Fruit fly (Drosophila melanogaster) whole organism, embryonic: ENCODE results near the gene Hel25E.

ENCODE experiments used
- CG14710 ChIP-seq: fragments of 200-800 bp; sonication (Bioruptor generic); optimal IDR thresholded peaks from 3 replicates; lab custom pipeline; 2019; ENCODE audit warnings: missing biosample characterization, mild to moderate bottlenecking, missing genetic modification characterization, moderate library complexity
- CG15601 ChIP-seq: fragments of 200-800 bp; sonication (Bioruptor generic); optimal IDR thresholded peaks from 3 replicates; lab custom pipeline; 2019; ENCODE audit warnings: missing biosample characterization, mild to moderate bottlenecking, missing genetic modification characterization, moderate library complexity
- CG15696 ChIP-seq: fragments of 200-800 bp; sonication (Bioruptor generic); optimal IDR thresholded peaks from 2 replicates; lab custom pipeline; 2019; ENCODE audit warnings: missing biosample characterization, mild to moderate bottlenecking, missing genetic modification characterization, moderate library complexity
- CG16863 ChIP-seq: fragments of 200-800 bp; sonication (Bioruptor generic); optimal IDR thresholded peaks from 3 replicates; lab custom pipeline; 2016; ENCODE audit warnings: missing biosample characterization, missing genetic modification characterization
- CG17568 ChIP-seq: fragments of 200-800 bp; sonication (Bioruptor generic); optimal IDR thresholded peaks from 2 replicates; lab custom pipeline; 2018; ENCODE audit warnings: missing biosample characterization, mild to moderate bottlenecking, missing genetic modification characterization, moderate library complexity
- CG18262 ChIP-seq: fragments of 200-800 bp; optimal IDR thresholded peaks from 3 replicates; lab custom pipeline; 2019; ENCODE audit warnings: missing biosample characterization, mild to moderate bottlenecking, missing genetic modification characterization, moderate library complexity
- CG33213 ChIP-seq: fragments of 200-800 bp; sonication (Bioruptor generic); optimal IDR thresholded peaks from 3 replicates; lab custom pipeline; 2016; ENCODE audit warnings: missing biosample characterization, missing genetic modification characterization
- CG7556 ChIP-seq: fragments of 200-800 bp; sonication (Bioruptor generic); optimal IDR thresholded peaks from 2 replicates; lab custom pipeline; 2017; ENCODE audit warnings: missing biosample characterization, mild to moderate bottlenecking, missing genetic modification characterization
- CG7839 ChIP-seq: fragments of 200-800 bp; sonication (Bioruptor generic); optimal IDR thresholded peaks from 3 replicates; lab custom pipeline; 2018; ENCODE audit warnings: missing biosample characterization, mild to moderate bottlenecking, missing genetic modification characterization, moderate library complexity
- CG7963 ChIP-seq: fragments of 200-800 bp; sonication (Bioruptor generic); IDR thresholded peaks from 3 replicates; pipeline ENCODE4 v1.3.6; 2022; ENCODE audit warnings: missing biosample characterization, missing genetic modification characterization; ENCODE audit not compliant: partially characterized antibody
- CG8388 ChIP-seq: fragments of 200-800 bp; sonication (Bioruptor generic); optimal IDR thresholded peaks from 2 replicates; lab custom pipeline; 2019; ENCODE audit warnings: missing biosample characterization, mild to moderate bottlenecking, missing genetic modification characterization, moderate library complexity
- CrebB ChIP-seq: fragments of 200-800 bp; sonication (Bioruptor generic); optimal IDR thresholded peaks from 3 replicates; lab custom pipeline; 2018; ENCODE audit warnings: missing biosample characterization, mild to moderate bottlenecking, missing genetic modification characterization
- Gug ChIP-seq: fragments of 200-800 bp; sonication (Bioruptor generic); IDR thresholded peaks from 4 replicates; pipeline ENCODE4 v1.3.6; 2022; ENCODE audit warnings: missing biosample characterization, missing genetic modification characterization
- MESR4 ChIP-seq: fragments of 200-800 bp; sonication (Bioruptor generic); optimal IDR thresholded peaks from 2 replicates; lab custom pipeline; 2018; ENCODE audit warnings: missing biosample characterization, mild to moderate bottlenecking, missing genetic modification characterization, moderate library complexity
- Mes4 ChIP-seq: fragments of 200-800 bp; sonication (Bioruptor generic); optimal IDR thresholded peaks from 2 replicates; lab custom pipeline; 2016; ENCODE audit warnings: missing biosample characterization, missing genetic modification characterization
- Nf-YA ChIP-seq: fragments of 200-800 bp; sonication (Bioruptor generic); IDR thresholded peaks from 2 replicates; pipeline ENCODE4 v1.3.6; 2022; ENCODE audit warnings: missing biosample characterization, missing genetic modification characterization
- Nf-YB ChIP-seq: fragments of 200-800 bp; sonication (Bioruptor generic); optimal IDR thresholded peaks from 3 replicates; lab custom pipeline; 2019; ENCODE audit warnings: missing biosample characterization, mild to moderate bottlenecking, missing genetic modification characterization, moderate library complexity
- Nf-YC ChIP-seq: fragments of 200-800 bp; optimal IDR thresholded peaks from 3 replicates; lab custom pipeline; 2019; ENCODE audit warnings: missing biosample characterization, mild to moderate bottlenecking, missing genetic modification characterization, moderate library complexity
- Oli ChIP-seq: fragments of 200-800 bp; sonication (Bioruptor generic); optimal IDR thresholded peaks from 2 replicates; lab custom pipeline; 2018; ENCODE audit warnings: missing biosample characterization, mild to moderate bottlenecking, missing genetic modification characterization, moderate library complexity
- Ptx1 ChIP-seq: fragments of 200-800 bp; sonication (Bioruptor generic); IDR thresholded peaks from 2 replicates; pipeline ENCODE4 v1.3.6; 2022; ENCODE audit warnings: missing biosample characterization, missing genetic modification characterization
- Sox100B ChIP-seq: fragments of 200-800 bp; sonication (Bioruptor generic); optimal IDR thresholded peaks from 3 replicates; lab custom pipeline; 2018; ENCODE audit warnings: missing biosample characterization, mild to moderate bottlenecking, missing genetic modification characterization
- Spps ChIP-seq: fragments of 200-800 bp; sonication (Bioruptor generic); optimal IDR thresholded peaks from 2 replicates; lab custom pipeline; 2018; ENCODE audit warnings: missing biosample characterization, mild to moderate bottlenecking, missing genetic modification characterization
- Sry-β ChIP-seq: fragments of 200-800 bp; sonication (Bioruptor generic); optimal IDR thresholded peaks from 2 replicates; lab custom pipeline; 2018; ENCODE audit warnings: missing biosample characterization, mild to moderate bottlenecking, missing genetic modification characterization, moderate library complexity
- abd-A ChIP-seq: fragments of 200-800 bp; sonication (Bioruptor generic); optimal IDR thresholded peaks from 3 replicates; lab custom pipeline; 2019; ENCODE audit warnings: missing biosample characterization, mild to moderate bottlenecking, missing genetic modification characterization, moderate library complexity
- btn ChIP-seq: fragments of 200-800 bp; sonication (Bioruptor generic); optimal IDR thresholded peaks from 2 replicates; lab custom pipeline; 2016; ENCODE audit warnings: missing biosample characterization, missing genetic modification characterization
- cg ChIP-seq: fragments of 200-800 bp; sonication (Bioruptor generic); optimal IDR thresholded peaks from 3 replicates; lab custom pipeline; 2019; ENCODE audit warnings: missing biosample characterization, mild to moderate bottlenecking, missing genetic modification characterization, moderate library complexity
- corto ChIP-seq: fragments of 200-800 bp; sonication (Bioruptor generic); optimal IDR thresholded peaks from 2 replicates; lab custom pipeline; 2016; ENCODE audit warnings: missing biosample characterization, mild to moderate bottlenecking, missing genetic modification characterization, moderate library complexity
- disco-r ChIP-seq: fragments of 200-800 bp; sonication (Bioruptor generic); optimal IDR thresholded peaks from 2 replicates; lab custom pipeline; 2016; ENCODE audit warnings: missing biosample characterization, missing genetic modification characterization
- emc ChIP-seq: fragments of 200-800 bp; sonication (Bioruptor generic); optimal IDR thresholded peaks from 2 replicates; lab custom pipeline; 2016; ENCODE audit warnings: missing biosample characterization, missing genetic modification characterization
- ems ChIP-seq: fragments of 200-800 bp; sonication (Bioruptor generic); optimal IDR thresholded peaks from 3 replicates; lab custom pipeline; 2016; ENCODE audit warnings: missing biosample characterization, missing genetic modification characterization
- ewg ChIP-seq: fragments of 200-800 bp; sonication (Bioruptor generic); optimal IDR thresholded peaks from 3 replicates; lab custom pipeline; 2017; ENCODE audit warnings: mild to moderate bottlenecking, missing biosample characterization, missing genetic modification reagents, missing genetic modification characterization
- gem ChIP-seq: fragments of 200-800 bp; sonication (Bioruptor generic); optimal IDR thresholded peaks from 2 replicates; lab custom pipeline; 2019; ENCODE audit warnings: missing biosample characterization, mild to moderate bottlenecking, missing genetic modification characterization, moderate library complexity
- gfzf ChIP-seq: fragments of 200-800 bp; sonication (Bioruptor generic); optimal IDR thresholded peaks from 2 replicates; lab custom pipeline; 2016; ENCODE audit warnings: missing biosample characterization, mild to moderate bottlenecking, missing genetic modification characterization, moderate library complexity
- gro ChIP-seq: fragments of 200-800 bp; sonication (Bioruptor generic); optimal IDR thresholded peaks from 2 replicates; lab custom pipeline; 2016; ENCODE audit warnings: missing biosample characterization, missing genetic modification characterization
- gsb-n ChIP-seq: fragments of 200-800 bp; sonication (Bioruptor generic); optimal IDR thresholded peaks from 3 replicates; lab custom pipeline; 2018; ENCODE audit warnings: missing biosample characterization, mild to moderate bottlenecking, missing genetic modification characterization
- hth ChIP-seq: fragments of >200 bp; optimal IDR thresholded peaks from 2 replicates; lab custom pipeline; 2017; ENCODE audit warnings: inconsistent platforms
- p53 ChIP-seq: fragments of 200-800 bp; sonication (Bioruptor generic); optimal IDR thresholded peaks from 2 replicates; lab custom pipeline; 2016; ENCODE audit warnings: missing biosample characterization, missing genetic modification characterization
- pzg ChIP-seq: fragments of 200-800 bp; sonication (Bioruptor generic); optimal IDR thresholded peaks from 3 replicates; lab custom pipeline; 2018; ENCODE audit warnings: missing biosample characterization, mild to moderate bottlenecking, missing genetic modification characterization, moderate library complexity
- sens ChIP-seq: fragments of 200-800 bp; sonication (Bioruptor generic); peaks from one replicate; lab custom pipeline; 2016; ENCODE audit warnings: missing biosample characterization, missing genetic modification characterization
- sisA ChIP-seq: fragments of 200-800 bp; sonication (Bioruptor generic); IDR thresholded peaks from 2 replicates; pipeline ENCODE4 v1.3.6; 2022; ENCODE audit warnings: missing biosample characterization, missing genetic modification characterization
- sqz ChIP-seq: fragments of 200-800 bp; sonication (Bioruptor generic); optimal IDR thresholded peaks from 3 replicates; lab custom pipeline; 2018; ENCODE audit warnings: missing biosample characterization, mild to moderate bottlenecking, missing genetic modification characterization
- sr ChIP-seq: fragments of 200-800 bp; sonication (Bioruptor generic); IDR thresholded peaks from 3 replicates; pipeline ENCODE4 v1.3.6; 2022; ENCODE audit warnings: missing biosample characterization, missing genetic modification characterization
- trh ChIP-seq: fragments of 200-800 bp; sonication (Bioruptor generic); optimal IDR thresholded peaks from 2 replicates; lab custom pipeline; 2016; ENCODE audit warnings: missing biosample characterization, missing genetic modification characterization
- vvl ChIP-seq: fragments of 200-800 bp; sonication (Bioruptor generic); IDR thresholded peaks from 2 replicates; pipeline ENCODE4 v1.3.6; 2022; ENCODE audit warnings: missing biosample characterization, missing genetic modification characterization
- z ChIP-seq: fragments of 200-800 bp; sonication (Bioruptor generic); IDR thresholded peaks from 3 replicates; pipeline ENCODE4 v1.3.6; 2022; ENCODE audit warnings: missing biosample characterization, missing genetic modification characterization
- zen ChIP-seq: fragments of 200-800 bp; sonication (Bioruptor generic); optimal IDR thresholded peaks from 3 replicates; lab custom pipeline; 2018; ENCODE audit warnings: missing biosample characterization, mild to moderate bottlenecking, missing genetic modification characterization, moderate library complexity

The Hel25E gene

DNA sequence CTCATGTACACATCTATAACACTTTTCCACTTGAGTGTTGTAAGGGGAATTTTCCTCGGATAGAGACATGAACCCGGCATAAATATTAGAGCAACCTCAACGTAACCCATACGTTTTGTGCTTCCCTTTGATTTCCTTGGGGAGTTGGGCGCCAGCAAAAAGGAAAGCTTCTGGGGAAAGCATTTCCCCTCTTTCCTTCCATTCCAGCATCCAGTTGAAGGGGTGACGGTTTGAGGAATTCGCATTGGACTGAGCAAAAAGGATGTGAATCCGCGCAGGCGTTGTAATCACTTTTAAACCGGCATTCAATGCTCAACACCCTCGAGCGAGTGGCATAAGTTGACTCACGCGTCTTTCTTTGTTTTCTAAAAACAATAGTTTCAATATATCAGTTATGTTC lies 27.2 kb downstream of the Hel25E start:
- TF ChIP-seq Nf-YB (GFP tag; lab: Kevin White, UChicago) (peak; percentile 43), abd-A (tag; lab: Kevin White, UChicago) (peak; percentile 73), Gug (GFP tag; lab: Robert Waterston, UW) (no peak), ewg (peak; percentile 61), z (GFP tag; lab: Robert Waterston, UW) (peak; percentile 54; the same call in 1 of the 3 replicates), Nf-YC (tag; lab: Kevin White, UChicago) (peak; percentile 74), CG7839 (tag; lab: Kevin White, UChicago) (no peak), CG16863 (GFP tag; lab: Kevin White, UChicago) (no peak), pzg (GFP tag; lab: Kevin White, UChicago) (no peak)

DNA sequence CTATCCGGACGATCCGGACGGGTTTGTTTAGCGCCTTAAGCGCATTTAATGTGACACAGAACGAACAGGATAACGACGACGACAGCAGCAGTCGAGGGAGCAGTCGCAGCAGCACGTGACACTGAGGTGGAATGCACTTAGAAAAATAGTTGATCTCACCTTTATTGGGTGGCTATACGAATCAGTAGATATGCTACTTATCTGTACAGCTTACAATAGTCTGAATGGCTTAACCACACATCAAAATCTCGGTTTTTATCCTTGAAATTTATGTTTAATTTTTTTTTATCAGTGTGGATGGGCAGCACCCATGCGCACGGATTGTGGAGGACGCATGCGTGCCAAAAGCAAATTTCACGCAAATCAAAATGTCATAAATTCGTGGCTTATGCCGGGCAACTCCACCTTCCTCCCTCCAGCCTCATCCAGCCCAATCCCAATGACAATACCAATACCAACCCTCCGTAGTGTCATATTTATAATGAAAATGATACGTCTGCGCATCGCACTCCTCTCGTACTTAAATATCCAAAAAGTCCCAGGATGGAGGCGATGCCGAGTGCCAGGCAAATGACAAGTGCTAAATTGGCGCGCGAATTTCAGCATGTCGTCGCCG lies 34.2 kb downstream of the Hel25E start:
- TF ChIP-seq gsb-n (tag; lab: Kevin White, UChicago): peak; percentile 38
- 0 out of 2 replicates have a peak, but pooled peaks have one; percentile 20 for TF ChIP-seq sisA (GFP tag; lab: Robert Waterston, UW)
- no peak for TF ChIP-seq corto (GFP tag; lab: Kevin White, UChicago)
- peak; percentile 60 for TF ChIP-seq Nf-YB (GFP tag; lab: Kevin White, UChicago)
- no peak for TF ChIP-seq Spps (tag; lab: Kevin White, UChicago)
- no peak for TF ChIP-seq hth (lab: Kevin White, UChicago)
- TF ChIP-seq gro (GFP tag; lab: Kevin White, UChicago): no peak
- TF ChIP-seq CG15601: no peak
- no peak for TF ChIP-seq Sox100B (GFP tag; lab: Kevin White, UChicago)
- 0 out of 2 replicates have a peak, but pooled peaks have one; percentile 12 for TF ChIP-seq Ptx1 (GFP tag; lab: Robert Waterston, UW)
- TF ChIP-seq CG7556 (GFP tag; lab: Kevin White, UChicago): no peak
- TF ChIP-seq trh (GFP tag; lab: Kevin White, UChicago): no peak
- TF ChIP-seq Nf-YC (tag; lab: Kevin White, UChicago): peak; percentile 59
- TF ChIP-seq ewg: peak; percentile 30
- TF ChIP-seq CG17568 (GFP tag; lab: Kevin White, UChicago): no peak
- peak; percentile 69 for TF ChIP-seq sens (GFP tag; lab: Kevin White, UChicago)

DNA sequence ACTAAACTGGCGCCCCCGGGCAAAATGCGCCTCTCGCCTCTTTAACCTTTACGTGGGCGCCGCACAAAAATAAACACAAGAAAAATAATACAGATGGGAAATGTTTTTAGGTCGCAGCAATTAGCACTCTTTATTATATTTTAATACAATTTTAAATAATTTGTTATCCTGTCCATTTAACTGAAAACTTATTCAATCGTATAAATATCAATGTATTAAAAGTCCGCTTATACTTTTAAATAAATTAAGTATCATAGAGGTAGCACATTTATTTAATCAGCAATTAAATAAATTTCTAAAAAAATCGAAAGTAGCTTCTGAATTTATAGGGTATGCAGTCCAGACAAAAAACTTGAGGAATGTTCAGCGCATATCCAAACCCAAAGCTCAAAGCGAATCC lies 35.0 kb downstream of the Hel25E start:
- TF ChIP-seq CG18262 (no peak), sr (GFP tag; lab: Robert Waterston, UW) (no peak), ems (GFP tag; lab: Kevin White, UChicago) (no peak), vvl (GFP tag; lab: Robert Waterston, UW) (no peak), emc (no peak), MESR4 (GFP tag; lab: Kevin White, UChicago) (no peak)

DNA sequence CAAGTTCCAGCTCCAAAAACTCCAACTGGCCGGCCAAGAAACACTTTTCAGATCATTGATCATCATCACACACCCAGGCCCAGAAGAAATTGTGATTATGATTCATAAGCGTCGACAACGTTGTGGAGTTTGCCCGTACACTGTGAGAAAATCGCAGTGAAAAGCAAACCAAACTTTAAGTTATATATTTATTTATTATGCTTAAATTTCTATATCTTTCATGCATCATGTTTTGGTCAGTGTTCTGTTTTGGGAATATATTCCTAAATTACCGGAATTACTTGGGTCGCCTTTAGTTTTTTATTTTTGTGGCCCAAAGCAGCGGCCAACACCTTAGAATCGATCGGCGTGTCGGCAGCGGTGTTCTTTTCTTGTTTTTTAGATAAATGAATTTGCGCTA lies 37.0 kb downstream of the Hel25E start:
- TF ChIP-seq zen (tag; lab: Kevin White, UChicago) (no peak), CG15696 (tag; lab: Kevin White, UChicago) (no peak), CG33213 (GFP tag; lab: Kevin White, UChicago) (no peak), btn (no peak), Nf-YA (no peak), cg (GFP tag; lab: Kevin White, UChicago) (no peak), disco-r (GFP tag; lab: Kevin White, UChicago) (no peak), CG14710 (tag; lab: Kevin White, UChicago) (no peak), CrebB (tag; lab: Kevin White, UChicago) (no peak), gem (tag; lab: Kevin White, UChicago) (peak; percentile 33), gfzf (GFP tag; lab: Kevin White, UChicago) (no peak), CG8388 (GFP tag; lab: Kevin White, UChicago) (no peak), Mes4 (GFP tag; lab: Kevin White, UChicago) (no peak), Oli (peak; percentile 11), CG7963 (GFP tag; lab: Robert Waterston, UW) (no peak), sqz (no peak), p53 (no peak), Sry-β (GFP tag; lab: Kevin White, UChicago) (no peak)
